Fruit fly (Drosophila melanogaster): Measurements from ENCODE around the gene Atg13.

- TF ChIP-seq psq (optimal IDR thresholded peaks at IDR 0.05): no peak
- no peak for TF ChIP-seq h (optimal IDR thresholded peaks at IDR 0.05)
- no peak for TF ChIP-seq ttk (optimal IDR thresholded peaks at IDR 0.05)
- TF ChIP-seq Sin3A (optimal IDR thresholded peaks at IDR 0.05): no peak
- no peak for TF ChIP-seq Myc (optimal IDR thresholded peaks at IDR 0.05)
- no peak for TF ChIP-seq insv (optimal IDR thresholded peaks at IDR 0.05)
Measured at dm6 chr3R:8347279-8347678, 2.3 kb upstream of the Atg13 start, which contains the start of gene CG7352.
